Worm (Caenorhabditis elegans): ENCODE results near the gene srsx-36.
A peak's percentile ranks its signal among the peaks of the same experiment; 100 is the strongest.

The srsx-36 gene

ce11 chrV:15776651-15777050 lies 32.8 kb downstream of the srsx-36 start, which contains the start of gene nhr-283:
TSS of gene nhr-283 (minus strand) at chrV:15776751.
- TF ChIP-seq ceh-82 (tag; optimal IDR thresholded peaks at IDR 0.05) (no peak), crh-2 (tag; optimal IDR thresholded peaks at IDR 0.05) (no peak), peb-1 (tag; optimal IDR thresholded peaks at IDR 0.05) (no peak), gmeb-1 (tag; optimal IDR thresholded peaks at IDR 0.05) (no peak), R02D3.7 (tag; optimal IDR thresholded peaks at IDR 0.05) (no peak), F13H6.1 (tag; optimal IDR thresholded peaks at IDR 0.05) (no peak)

ce11 chrV:15773941-15774340 lies 35.5 kb downstream of the srsx-36 start:
- no peak for TF ChIP-seq lin-39 (tag; optimal IDR thresholded peaks at IDR 0.05)
- peak; percentile 29 for TF ChIP-seq sma-9 (GFP tag; optimal IDR thresholded peaks at IDR 0.05)
- no peak for TF ChIP-seq sma-9 (tag; optimal IDR thresholded peaks at IDR 0.05)
- peak in 1 of 2 experiments; percentile 1 for TF ChIP-seq mdl-1 (tag; optimal IDR thresholded peaks at IDR 0.05)

DNA sequence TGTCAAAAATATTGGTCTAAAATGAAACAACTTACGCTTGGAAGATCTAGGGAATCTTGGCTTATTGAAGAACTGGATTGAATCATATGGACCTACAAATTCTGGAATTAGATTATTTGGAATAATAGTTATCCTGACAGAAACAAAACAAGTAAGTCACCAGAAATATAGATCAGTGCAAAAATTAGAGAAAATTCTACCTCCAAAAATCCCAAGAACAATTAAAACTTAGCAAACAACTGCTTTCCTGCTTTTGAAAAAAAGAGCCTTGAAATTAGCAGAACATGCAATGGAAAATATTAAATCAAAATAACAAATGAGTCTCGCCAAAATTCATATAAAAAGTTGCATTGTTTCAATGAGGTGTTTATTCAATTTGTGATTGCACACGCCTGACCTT lies 36.3 kb downstream of the srsx-36 start, which contains the start of gene nhr-60:
TSS of gene nhr-60 (minus strand) at position 101 of the 400 bp plus-strand sequence.
- no peak for TF ChIP-seq nhr-77 (tag; optimal IDR thresholded peaks at IDR 0.05)
- no peak for TF ChIP-seq ztf-11 (tag; optimal IDR thresholded peaks at IDR 0.05)
- TF ChIP-seq egl-27 (tag; optimal IDR thresholded peaks at IDR 0.05), result no peak
- no peak for TF ChIP-seq Y55F3AM.14 (GFP tag; optimal IDR thresholded peaks at IDR 0.05)
- no peak for TF ChIP-seq ztf-1 (GFP tag; conservative IDR thresholded peaks at IDR 0.05)
- no peak for TF ChIP-seq crh-2 (tag; optimal IDR thresholded peaks at IDR 0.05)
- no peak for TF ChIP-seq nhr-23 (tag; optimal IDR thresholded peaks at IDR 0.05)
- no peak for TF ChIP-seq C34F6.9 (tag; optimal IDR thresholded peaks at IDR 0.05)
- TF ChIP-seq F13H6.1 (tag; optimal IDR thresholded peaks at IDR 0.05), result no peak
- TF ChIP-seq lin-11 (tag; optimal IDR thresholded peaks at IDR 0.05), result no peak
- TF ChIP-seq unc-62 (GFP tag; optimal IDR thresholded peaks at IDR 0.05), result no peak
- TF ChIP-seq ZK546.5 (tag; optimal IDR thresholded peaks at IDR 0.05), result no peak
- no peak for TF ChIP-seq unc-39 (tag; optimal IDR thresholded peaks at IDR 0.05)

DNA sequence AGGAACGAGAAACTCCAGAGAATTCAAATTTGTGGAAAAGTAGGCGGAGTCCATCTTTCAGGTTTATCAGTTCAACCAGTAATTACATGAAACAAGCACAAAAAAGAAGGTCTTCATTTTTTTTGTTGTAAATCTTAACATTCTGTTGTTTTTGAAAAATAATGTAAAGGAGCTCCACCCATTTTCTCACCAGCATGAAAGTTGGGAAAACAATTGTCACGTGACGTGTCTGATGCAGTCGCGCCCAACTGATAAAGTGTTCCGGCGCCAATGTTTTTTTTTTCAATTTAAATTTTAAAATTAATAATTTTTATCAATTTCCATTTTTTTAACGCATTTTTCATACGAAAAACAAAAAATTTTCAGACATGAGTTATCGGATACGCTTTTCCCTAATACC lies 40.4 kb downstream of the srsx-36 start, which contains the start of gene F57A10.4:
TSS of gene F57A10.4 (plus strand) at position 367 of the 400 bp plus-strand sequence.
- TF ChIP-seq unc-39 (tag; optimal IDR thresholded peaks at IDR 0.05) (no peak), ztf-11 (tag; optimal IDR thresholded peaks at IDR 0.05) (no peak), fos-1 (tag; optimal IDR thresholded peaks at IDR 0.05) (no peak), lsy-2 (tag; optimal IDR thresholded peaks at IDR 0.05) (no peak), sma-3 (GFP tag; optimal IDR thresholded peaks at IDR 0.05) (no peak), aly-2 (tag; optimal IDR thresholded peaks at IDR 0.05) (no peak), lin-11 (tag; optimal IDR thresholded peaks at IDR 0.05) (no peak), peb-1 (tag; optimal IDR thresholded peaks at IDR 0.05) (no peak), dmd-4 (tag; optimal IDR thresholded peaks at IDR 0.05) (no peak), snpc-4 (tag; optimal IDR thresholded peaks at IDR 0.05) (no peak), elt-3 (tag; optimal IDR thresholded peaks at IDR 0.05) (no peak), blmp-1 (tag; optimal IDR thresholded peaks at IDR 0.05; ENCODE audit: insufficient read depth) (no peak), nhr-21 (tag; optimal IDR thresholded peaks at IDR 0.05) (no peak), F13H6.1 (tag; optimal IDR thresholded peaks at IDR 0.05) (no peak), ceh-16 (tag; optimal IDR thresholded peaks at IDR 0.05) (no peak), nhr-129 (tag; optimal IDR thresholded peaks at IDR 0.05) (no peak), sma-9 (GFP tag; optimal IDR thresholded peaks at IDR 0.05) (no peak), sma-9 (tag; optimal IDR thresholded peaks at IDR 0.05) (no peak), lin-13 (GFP tag; optimal IDR thresholded peaks at IDR 0.05) (no peak), mab-5 (tag; optimal IDR thresholded peaks at IDR 0.05) (no peak)

ce11 chrV:15766122-15766594 lies 43.3 kb downstream of the srsx-36 start, which contains the start of the genes haf-3 and F57A10.2:
TSS of gene haf-3 (minus strand) at chrV:15766172.
TSS of gene F57A10.2 (plus strand) at chrV:15766575.
- TF ChIP-seq skn-1 (tag; optimal IDR thresholded peaks at IDR 0.05), result no peak
- peak; percentile 83 for TF ChIP-seq sem-4 (tag; optimal IDR thresholded peaks at IDR 0.05)
- TF ChIP-seq blmp-1 (tag; optimal IDR thresholded peaks at IDR 0.05; ENCODE audit: insufficient read depth), result peak; percentile 9
- TF ChIP-seq sma-3 (GFP tag; optimal IDR thresholded peaks at IDR 0.05), result peak; percentile 92
- TF ChIP-seq ztf-1 (GFP tag; conservative IDR thresholded peaks at IDR 0.05), result no peak
- TF ChIP-seq unc-55 (GFP tag; optimal IDR thresholded peaks at IDR 0.05), result peak; percentile 94
- peak; percentile 78 for TF ChIP-seq nhr-129 (tag; optimal IDR thresholded peaks at IDR 0.05)
- no peak for TF ChIP-seq unc-39 (tag; optimal IDR thresholded peaks at IDR 0.05)
- TF ChIP-seq fos-1 (tag; optimal IDR thresholded peaks at IDR 0.05), result peak; percentile 57
- TF ChIP-seq mbf-1 (tag; optimal IDR thresholded peaks at IDR 0.05), result no peak
- TF ChIP-seq ztf-4 (tag; optimal IDR thresholded peaks at IDR 0.05), result peak; percentile 84
- peak; percentile 84 for TF ChIP-seq nhr-6 (tag; optimal IDR thresholded peaks at IDR 0.05)
- TF ChIP-seq peb-1 (tag; optimal IDR thresholded peaks at IDR 0.05), result no peak
- TF ChIP-seq aly-2 (tag; optimal IDR thresholded peaks at IDR 0.05), result no peak
- peak; percentile 95 for TF ChIP-seq sma-9 (GFP tag; optimal IDR thresholded peaks at IDR 0.05)
- no peak for TF ChIP-seq sma-9 (tag; optimal IDR thresholded peaks at IDR 0.05)
- TF ChIP-seq nhr-77 (tag; optimal IDR thresholded peaks at IDR 0.05), result peak; percentile 68
- TF ChIP-seq dmd-4 (tag; optimal IDR thresholded peaks at IDR 0.05), result peak; percentile 41
- TF ChIP-seq mab-5 (tag; optimal IDR thresholded peaks at IDR 0.05), result peak; percentile 90
- no peak for TF ChIP-seq lin-39 (tag; optimal IDR thresholded peaks at IDR 0.05)
- TF ChIP-seq zag-1 (tag; optimal IDR thresholded peaks at IDR 0.05), result peak; percentile 67
- TF ChIP-seq nhr-12 (tag; optimal IDR thresholded peaks at IDR 0.05), result no peak
- TF ChIP-seq ztf-11 (tag; optimal IDR thresholded peaks at IDR 0.05), result no peak
- peak; percentile 33 for TF ChIP-seq unc-62 (GFP tag; optimal IDR thresholded peaks at IDR 0.05)
- TF ChIP-seq elt-3 (tag; optimal IDR thresholded peaks at IDR 0.05), result no peak
- peak; percentile 99 for TF ChIP-seq gmeb-1 (tag; optimal IDR thresholded peaks at IDR 0.05)
- TF ChIP-seq lin-13 (GFP tag; optimal IDR thresholded peaks at IDR 0.05), result peak; percentile 92
- TF ChIP-seq nhr-23 (tag; optimal IDR thresholded peaks at IDR 0.05), result no peak
- TF ChIP-seq crh-2 (tag; optimal IDR thresholded peaks at IDR 0.05), result peak; percentile 94
